Worm (Caenorhabditis elegans) whole organism, L3 larva: ENCODE results near the gene pps-1.

Experiments
- R02D3.7 ChIP-seq: fragments of 150-350 bp; optimal IDR thresholded peaks from 2 replicates; lab custom pipeline; 2014; ENCODE audit warnings: missing biosample characterization, missing genetic modification characterization
- ZK546.5 ChIP-seq: sonication (generic microtip); optimal IDR thresholded peaks from 2 replicates; lab custom pipeline; 2017; ENCODE audit warnings: missing biosample characterization, missing genetic modification characterization
- ama-1 ChIP-seq: fragments of 150-350 bp; optimal IDR thresholded peaks from 2 replicates; lab custom pipeline; 2018
- ceh-28 ChIP-seq: fragments of 150-350 bp; optimal IDR thresholded peaks from 2 replicates; lab custom pipeline; 2014; ENCODE audit warnings: missing biosample characterization, missing genetic modification reagents, missing genetic modification characterization
- ceh-82 ChIP-seq: fragments of 150-350 bp; optimal IDR thresholded peaks from 2 replicates; lab custom pipeline; 2014; ENCODE audit warnings: missing biosample characterization, missing genetic modification characterization
- ceh-9 ChIP-seq: sonication (generic microtip); optimal IDR thresholded peaks from 2 replicates; lab custom pipeline; 2018; ENCODE audit warnings: missing biosample characterization, missing genetic modification characterization
- daf-12 ChIP-seq: fragments of 150-350 bp; optimal IDR thresholded peaks from 2 replicates; lab custom pipeline; 2014; ENCODE audit warnings: missing biosample characterization, missing genetic modification reagents, missing genetic modification characterization
- egl-27 ChIP-seq: sonication (generic microtip); optimal IDR thresholded peaks from 4 replicates; lab custom pipeline; 2017; ENCODE audit warnings: missing biosample characterization, missing genetic modification reagents, missing genetic modification characterization
- egl-5 ChIP-seq: fragments of 150-350 bp; optimal IDR thresholded peaks from 2 replicates; lab custom pipeline; 2017; ENCODE audit warnings: missing biosample characterization, missing genetic modification reagents, missing genetic modification characterization, inconsistent platforms
- elt-1 ChIP-seq: fragments of 150-350 bp; optimal IDR thresholded peaks from 2 replicates; lab custom pipeline; 2014; ENCODE audit warnings: missing biosample characterization, missing genetic modification characterization
- elt-2 ChIP-seq: sonication (generic microtip); optimal IDR thresholded peaks from 2 replicates; lab custom pipeline; 2016; ENCODE audit warnings: missing genetic modification reagents, mild to moderate bottlenecking, missing genetic modification characterization, missing compliant biosample characterization
- elt-3 ChIP-seq, 3 experiments: fragments of 150-350 bp in 1 of 3; sonication (generic microtip) in 2 of 3; optimal IDR thresholded peaks; 2 replicates in 2 of 3; 4 replicates in 1 of 3; lab custom pipeline; 2014 to 2017; ENCODE audit warnings: missing biosample characterization in 3 of 3, missing genetic modification characterization in 3 of 3
- eor-1 ChIP-seq, 2 experiments: fragments of 150-350 bp; optimal IDR thresholded peaks; 2 replicates each; lab custom pipeline; 2014 to 2018; ENCODE audit warnings: missing biosample characterization in 2 of 2, missing genetic modification characterization in 2 of 2
- fkh-10 ChIP-seq: sonication (generic microtip); optimal IDR thresholded peaks from 2 replicates; lab custom pipeline; 2017; ENCODE audit warnings: missing biosample characterization, missing genetic modification reagents, missing genetic modification characterization
- fkh-2 ChIP-seq: fragments of 150-350 bp; optimal IDR thresholded peaks from 2 replicates; lab custom pipeline; 2014; ENCODE audit warnings: missing biosample characterization, missing genetic modification reagents, missing genetic modification characterization
- hmg-11 ChIP-seq: sonication (generic microtip); optimal IDR thresholded peaks from 2 replicates; lab custom pipeline; 2016; ENCODE audit warnings: missing genetic modification characterization, missing compliant biosample characterization
- jun-1 ChIP-seq: fragments of 150-350 bp; optimal IDR thresholded peaks from 2 replicates; lab custom pipeline; 2014; ENCODE audit warnings: missing biosample characterization, missing genetic modification reagents, missing genetic modification characterization
- lin-15B ChIP-seq: fragments of 150-350 bp; optimal IDR thresholded peaks from 2 replicates; lab custom pipeline; 2014; ENCODE audit warnings: missing biosample characterization, missing genetic modification characterization
- lin-39 ChIP-seq: fragments of 150-350 bp; optimal IDR thresholded peaks from 2 replicates; lab custom pipeline; 2018; ENCODE audit warnings: missing biosample characterization, missing genetic modification reagents, missing genetic modification characterization
- lsy-12 ChIP-seq: sonication (generic microtip); optimal IDR thresholded peaks from 2 replicates; lab custom pipeline; 2016; ENCODE audit warnings: mild to moderate bottlenecking, missing genetic modification characterization, missing compliant biosample characterization
- mdl-1 ChIP-seq: fragments of 150-350 bp; optimal IDR thresholded peaks from 2 replicates; lab custom pipeline; 2014; ENCODE audit warnings: missing biosample characterization, missing genetic modification characterization
- mml-1 ChIP-seq: fragments of 150-350 bp; sonication (generic microtip); optimal IDR thresholded peaks from 3 replicates; lab custom pipeline; 2014; ENCODE audit warnings: missing biosample characterization, missing genetic modification characterization
- nfya-1 ChIP-seq: sonication (generic microtip); optimal IDR thresholded peaks from 2 replicates; lab custom pipeline; 2017; ENCODE audit warnings: missing genetic modification characterization, mild to moderate bottlenecking, missing compliant biosample characterization, antibody characterized with exemption, moderate library complexity; ENCODE audit not compliant: insufficient read depth
- nhr-11 ChIP-seq: fragments of 150-350 bp; optimal IDR thresholded peaks from 2 replicates; lab custom pipeline; 2014; ENCODE audit warnings: missing biosample characterization, missing genetic modification characterization
- nhr-12 ChIP-seq: fragments of 150-350 bp; optimal IDR thresholded peaks from 2 replicates; lab custom pipeline; 2014; ENCODE audit warnings: missing biosample characterization, missing genetic modification characterization
- nhr-25 ChIP-seq: sonication (generic microtip); optimal IDR thresholded peaks from 2 replicates; lab custom pipeline; 2017; ENCODE audit warnings: missing biosample characterization, missing genetic modification characterization
- nhr-28 ChIP-seq: fragments of 150-350 bp; optimal IDR thresholded peaks from 2 replicates; lab custom pipeline; 2014; ENCODE audit warnings: missing biosample characterization, missing genetic modification characterization
- nhr-43 ChIP-seq: sonication (generic microtip); optimal IDR thresholded peaks from 2 replicates; lab custom pipeline; 2016; ENCODE audit warnings: mild to moderate bottlenecking, missing genetic modification characterization, missing compliant biosample characterization; ENCODE audit not compliant: poor library complexity, severe bottlenecking
- pha-4 ChIP-seq: fragments of 150-350 bp; optimal IDR thresholded peaks from 2 replicates; lab custom pipeline; 2014; ENCODE audit warnings: missing biosample characterization, missing genetic modification reagents, missing genetic modification characterization
- pqm-1 ChIP-seq: fragments of 150-350 bp; optimal IDR thresholded peaks from 2 replicates; lab custom pipeline; 2017; ENCODE audit warnings: missing biosample characterization, missing genetic modification characterization, inconsistent platforms
- skn-1 ChIP-seq: fragments of 150-350 bp; optimal IDR thresholded peaks from 2 replicates; lab custom pipeline; 2014; ENCODE audit warnings: missing biosample characterization, missing genetic modification characterization
- snpc-4 ChIP-seq: fragments of 150-350 bp; optimal IDR thresholded peaks from 2 replicates; lab custom pipeline; 2014; ENCODE audit warnings: missing biosample characterization, missing genetic modification characterization
- unc-62 ChIP-seq: fragments of 150-350 bp; sonication (generic microtip); optimal IDR thresholded peaks from 4 replicates; lab custom pipeline; 2014; ENCODE audit warnings: missing biosample characterization, missing genetic modification reagents, missing genetic modification characterization
- zag-1 ChIP-seq: fragments of 150-350 bp; optimal IDR thresholded peaks from 2 replicates; lab custom pipeline; 2014; ENCODE audit warnings: missing biosample characterization, missing genetic modification characterization
- ztf-11 ChIP-seq: fragments of 150-350 bp; optimal IDR thresholded peaks from 2 replicates; lab custom pipeline; 2014; ENCODE audit warnings: missing biosample characterization, missing genetic modification characterization

pps-1 gene

ce11 chrIV:10122205-10122604 is 39.6 kb upstream of the pps-1 start, which contains the start of gene irld-21:
Gene irld-21, minus strand, starts transcription at chrIV:10122305.
- TF ChIP-seq daf-12 (no peak), elt-3 (tag; optimal IDR thresholded peaks at IDR 0.05; lab: Kevin White, UChicago) (no peak), ztf-11 (tag; lab: Kevin White, UChicago) (no peak), eor-1 (tag; optimal IDR thresholded peaks at IDR 0.05; lab: Kevin White, UChicago) (no peak), ceh-28 (no peak), pha-4 (tag; lab: Kevin White, UChicago) (no peak)
- TF ChIP-seq, all 47 proteins: peak for 0

ce11 chrIV:10126544-10126943 is 35.3 kb upstream of the pps-1 start, which contains the start of gene ctf-18:
Gene ctf-18, minus strand, starts transcription at chrIV:10126644.
- TF ChIP-seq ama-1 (lab: Kevin White, UChicago): no peak
- TF ChIP-seq nfya-1: no peak
- no peak for TF ChIP-seq nhr-28 (tag; lab: Kevin White, UChicago)
- TF ChIP-seq mdl-1 (tag; lab: Kevin White, UChicago): no peak
- no peak for TF ChIP-seq fkh-2

ce11 chrIV:10128446-10128845 is 33.4 kb upstream of the pps-1 start:
- TF ChIP-seq ceh-9 (tag; lab: Kevin White, UChicago): no peak
- no peak for TF ChIP-seq nhr-25
- no peak for TF ChIP-seq ztf-11 (tag; lab: Kevin White, UChicago)

ce11 chrIV:10128906-10129386 is 32.9 kb upstream of the pps-1 start, which contains the start of the genes gtbp-1 and K08F4.3:
Gene gtbp-1, minus strand, starts transcription at chrIV:10128956.
Gene K08F4.3, plus strand, starts transcription at chrIV:10129257.
- TF ChIP-seq egl-27 (tag; lab: Kevin White, UChicago): no peak
- peak; percentile 23 for TF ChIP-seq ama-1 (lab: Kevin White, UChicago)
- peak; percentile 20 for TF ChIP-seq ceh-82 (tag; lab: Kevin White, UChicago)
- peak; percentile 94 for TF ChIP-seq egl-5 (tag; lab: Kevin White, UChicago)
- peak; percentile 46 for TF ChIP-seq elt-2
- TF ChIP-seq mml-1 (tag; lab: Kevin White, UChicago): no peak
- TF ChIP-seq elt-3 (tag; optimal IDR thresholded peaks at IDR 0.05; lab: Kevin White, UChicago): peak in 1 of 3 experiments; percentile 12
- no peak for TF ChIP-seq lsy-12 (tag; lab: Kevin White, UChicago)
- peak; percentile 77 for TF ChIP-seq lin-39 (tag; lab: Kevin White, UChicago)
- TF ChIP-seq daf-12: no peak
- TF ChIP-seq pha-4 (tag; lab: Kevin White, UChicago): peak; percentile 88
- peak; percentile 81 for TF ChIP-seq nhr-25
- no peak for TF ChIP-seq unc-62 (GFP tag; lab: Kevin White, UChicago)
- peak; percentile 28 for TF ChIP-seq pqm-1 (tag; lab: Kevin White, UChicago)
- peak; percentile 90 for TF ChIP-seq nfya-1
- no peak for TF ChIP-seq hmg-11
- no peak for TF ChIP-seq zag-1 (tag; lab: Kevin White, UChicago)
- TF ChIP-seq nhr-11: no peak
- TF ChIP-seq R02D3.7 (tag; lab: Kevin White, UChicago): peak; percentile 20
- no peak for TF ChIP-seq nhr-12 (tag; lab: Kevin White, UChicago)
- no peak for TF ChIP-seq fkh-10 (GFP tag; lab: Kevin White, UChicago)
- no peak for TF ChIP-seq ztf-11 (tag; lab: Kevin White, UChicago)
- TF ChIP-seq ZK546.5 (tag; lab: Kevin White, UChicago): peak; percentile 51
- peak; percentile 42 for TF ChIP-seq snpc-4 (tag; lab: Kevin White, UChicago)
- peak; percentile 94 for TF ChIP-seq lin-15B
- TF ChIP-seq elt-1 (tag; lab: Kevin White, UChicago): no peak
- TF ChIP-seq nhr-43: peak; percentile 28

- TF ChIP-seq nhr-28 (tag; lab: Kevin White, UChicago) (no peak), nhr-43 (no peak), unc-62 (GFP tag; lab: Kevin White, UChicago) (no peak), fkh-2 (no peak), elt-3 (tag; optimal IDR thresholded peaks at IDR 0.05; lab: Kevin White, UChicago) (no peak), skn-1 (no peak), egl-5 (tag; lab: Kevin White, UChicago) (no peak), fkh-10 (GFP tag; lab: Kevin White, UChicago) (no peak), zag-1 (tag; lab: Kevin White, UChicago) (no peak), mdl-1 (tag; lab: Kevin White, UChicago) (no peak), jun-1 (tag; lab: Kevin White, UChicago) (no peak), elt-1 (tag; lab: Kevin White, UChicago) (no peak), nhr-11 (no peak), ama-1 (lab: Kevin White, UChicago) (no peak), ZK546.5 (tag; lab: Kevin White, UChicago) (no peak)
Measured at ce11 chrIV:10129957-10130356, 31.8 kb upstream of the pps-1 start, which contains the start of gene glt-3. Gene glt-3, plus strand, starts transcription at chrIV:10130257.
